Worm (Caenorhabditis elegans) whole organism, late embryonic: Measurements from ENCODE around the gene ZK617.26.

Source experiments
- C38D4.7 ChIP-seq: fragments of 200-800 bp; sonication (Bioruptor generic); optimal IDR thresholded peaks from 2 replicates; lab custom pipeline; 2018; ENCODE audit warnings: mild to moderate bottlenecking, missing genetic modification characterization, moderate library complexity, missing compliant biosample characterization
- F13H6.1 ChIP-seq: sonication (generic microtip); optimal IDR thresholded peaks from 2 replicates; lab custom pipeline; 2016; ENCODE audit warnings: missing genetic modification characterization, missing compliant biosample characterization
- ceh-30 ChIP-seq: fragments of 150-350 bp; optimal IDR thresholded peaks from 2 replicates; lab custom pipeline; 2014; ENCODE audit warnings: missing biosample characterization, missing genetic modification characterization
- ceh-31 ChIP-seq: sonication (generic microtip); optimal IDR thresholded peaks from 2 replicates; lab custom pipeline; 2016; ENCODE audit warnings: missing genetic modification characterization, missing compliant biosample characterization
- ceh-34 ChIP-seq: sonication (generic microtip); optimal IDR thresholded peaks from 2 replicates; lab custom pipeline; 2016; ENCODE audit warnings: mild to moderate bottlenecking, missing genetic modification characterization, missing compliant biosample characterization
- ceh-45 ChIP-seq: fragments of 200-800 bp; sonication (Bioruptor generic); IDR thresholded peaks from 2 replicates; pipeline ENCODE4 v1.3.6; 2022; ENCODE audit warnings: missing genetic modification reagents, missing genetic modification characterization, missing compliant biosample characterization
- ceh-9 ChIP-seq: sonication (generic microtip); optimal IDR thresholded peaks from 2 replicates; lab custom pipeline; 2016; ENCODE audit warnings: mild to moderate bottlenecking, missing genetic modification characterization, inconsistent platforms, missing compliant biosample characterization
- elt-2 ChIP-seq: sonication (generic microtip); optimal IDR thresholded peaks from 2 replicates; lab custom pipeline; 2016; ENCODE audit warnings: missing genetic modification reagents, missing genetic modification characterization, missing compliant biosample characterization
- fkh-10 ChIP-seq: fragments of 150-350 bp; optimal IDR thresholded peaks from 2 replicates; lab custom pipeline; 2014; ENCODE audit warnings: missing biosample characterization, missing genetic modification reagents, missing genetic modification characterization
- hlh-30 ChIP-seq: sonication (generic microtip); optimal IDR thresholded peaks from 2 replicates; lab custom pipeline; 2017; ENCODE audit warnings: antibody characterized with exemption, missing genetic modification characterization, missing compliant biosample characterization; ENCODE audit not compliant: insufficient read depth
- lim-6 ChIP-seq: sonication (generic microtip); optimal IDR thresholded peaks from 2 replicates; lab custom pipeline; 2016; ENCODE audit warnings: missing genetic modification characterization, missing compliant biosample characterization
- lin-11 ChIP-seq: fragments of 200-800 bp; sonication (Bioruptor generic); optimal IDR thresholded peaks from 2 replicates; lab custom pipeline; 2018; ENCODE audit warnings: mild to moderate bottlenecking, missing genetic modification characterization, missing compliant biosample characterization
- nfya-1 ChIP-seq: sonication (generic microtip); optimal IDR thresholded peaks from 2 replicates; lab custom pipeline; 2017; ENCODE audit warnings: missing genetic modification characterization, mild to moderate bottlenecking, missing compliant biosample characterization, antibody characterized with exemption, moderate library complexity
- nhr-11 ChIP-seq: fragments of 150-350 bp; optimal IDR thresholded peaks from 2 replicates; lab custom pipeline; 2014; ENCODE audit warnings: missing biosample characterization, missing genetic modification characterization
- pax-1 ChIP-seq: fragments of 150-350 bp; optimal IDR thresholded peaks from 2 replicates; lab custom pipeline; 2014; ENCODE audit warnings: missing biosample characterization, missing genetic modification characterization
- pha-2 ChIP-seq: sonication (generic microtip); optimal IDR thresholded peaks from 2 replicates; lab custom pipeline; 2017; ENCODE audit warnings: mild to moderate bottlenecking, missing genetic modification characterization, missing compliant biosample characterization
- sdc-2 ChIP-seq: sonication (generic microtip); optimal IDR thresholded peaks from 2 replicates; lab custom pipeline; 2016; ENCODE audit warnings: missing genotype, missing genetic modification characterization, missing compliant biosample characterization
- syd-9 ChIP-seq: sonication (generic microtip); optimal IDR thresholded peaks from 2 replicates; lab custom pipeline; 2016; ENCODE audit warnings: mild to moderate bottlenecking, missing genetic modification characterization, moderate library complexity, missing compliant biosample characterization
- unc-42 ChIP-seq: sonication (generic microtip); optimal IDR thresholded peaks from 2 replicates; lab custom pipeline; 2016; ENCODE audit warnings: missing genotype, missing genetic modification characterization, missing compliant biosample characterization
- unc-55 ChIP-seq: sonication (generic microtip); optimal IDR thresholded peaks from 2 replicates; lab custom pipeline; 2017; ENCODE audit warnings: missing biosample characterization, missing genetic modification reagents, missing genetic modification characterization

The ZK617.26 gene

ce11 chrIV:11961485-11962255 lies 49.1 kb downstream of the ZK617.26 start, which contains the start of gene ZK829.7:
Gene ZK829.7, minus strand, starts transcription at chrIV:11961535.
- no peak for TF ChIP-seq ceh-9 (tag; lab: Kevin White, UChicago)
- TF ChIP-seq hlh-30 (tag; lab: Kevin White, UChicago), result peak; percentile 16
- no peak for TF ChIP-seq nhr-11
- no peak for TF ChIP-seq ceh-31
- TF ChIP-seq elt-2, result no peak
- TF ChIP-seq lin-11 (tag; lab: Kevin White, UChicago), result no peak
- peak; percentile 24 for TF ChIP-seq nfya-1
- TF ChIP-seq sdc-2 (tag; lab: Kevin White, UChicago), result no peak
- no peak for TF ChIP-seq pha-2 (tag; lab: Kevin White, UChicago)
- peak; percentile 7 for TF ChIP-seq unc-55
- no peak for TF ChIP-seq lim-6 (tag; lab: Kevin White, UChicago)
- TF ChIP-seq ceh-45 (GFP tag; lab: Robert Waterston, UW), result no peak
- no peak for TF ChIP-seq fkh-10 (GFP tag; lab: Kevin White, UChicago)
- TF ChIP-seq ceh-30 (tag; lab: Kevin White, UChicago), result peak; percentile 34
- TF ChIP-seq unc-42, result peak; percentile 20
- no peak for TF ChIP-seq C38D4.7 (GFP tag; lab: Kevin White, UChicago)
- no peak for TF ChIP-seq ceh-34
- TF ChIP-seq F13H6.1, result no peak
- TF ChIP-seq pax-1 (tag; lab: Kevin White, UChicago), result peak; percentile 41
- no peak for TF ChIP-seq syd-9 (tag; lab: Kevin White, UChicago)
- TF ChIP-seq, all 69 proteins: peak for 6
